Fruit fly (Drosophila melanogaster): ENCODE measurements around the gene CG33270.

Gene CG33270

DNA sequence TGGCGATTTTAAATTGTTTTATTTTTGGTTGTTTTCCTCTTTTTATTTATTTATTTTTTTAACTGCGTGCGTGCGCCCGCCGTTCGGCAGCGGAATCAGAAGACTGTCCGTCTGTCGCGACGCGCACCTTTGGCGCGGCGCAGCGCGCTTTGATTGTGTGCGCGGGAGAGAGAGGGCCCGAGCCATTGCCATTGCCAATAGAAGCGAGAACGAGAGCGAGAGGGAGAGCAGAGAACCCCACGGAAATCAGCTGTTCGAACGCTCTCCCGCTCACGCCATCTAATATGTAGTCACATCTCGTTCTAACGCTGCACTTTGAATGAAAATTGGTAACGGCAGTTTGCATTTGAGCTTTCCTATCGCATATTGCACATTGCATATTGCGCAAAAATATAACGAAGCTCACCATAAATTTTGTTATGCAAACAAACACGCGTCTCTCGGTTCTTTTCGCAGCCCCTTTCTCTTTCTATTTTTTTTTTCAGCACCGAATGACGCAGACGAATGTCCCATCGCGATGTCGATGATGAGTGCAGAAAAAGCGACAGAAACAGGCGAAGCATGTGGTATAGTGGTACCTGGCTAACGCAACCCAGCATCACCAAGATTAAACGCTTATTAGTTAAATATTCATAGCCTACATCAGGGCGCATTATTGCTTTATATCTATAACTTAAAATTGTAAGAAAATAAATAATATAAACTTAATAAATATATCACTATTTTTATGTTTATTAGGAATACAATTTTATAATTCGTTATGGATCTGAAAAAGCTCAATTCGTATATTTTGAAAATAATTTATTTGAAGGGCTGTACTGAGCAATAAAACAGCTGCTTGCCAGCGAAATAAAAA, 43.8 kb downstream of the CG33270 start (continued):
- TF ChIP-seq CG10543 (GFP tag; optimal IDR thresholded peaks at IDR 0.05): peak; percentile 55
- peak; percentile 9 for TF ChIP-seq CG30403 (GFP tag; optimal IDR thresholded peaks at IDR 0.05)
- TF ChIP-seq CG13296 (GFP tag; optimal IDR thresholded peaks at IDR 0.05): no peak
- TF ChIP-seq CG6175 (GFP tag; IDR thresholded peaks at IDR 0.05): no peak
- no peak for TF ChIP-seq Dfd (GFP tag; optimal IDR thresholded peaks at IDR 0.05)
- peak; percentile 1 for TF ChIP-seq CG9437 (GFP tag; optimal IDR thresholded peaks at IDR 0.05)
- TF ChIP-seq NfI (GFP tag; optimal IDR thresholded peaks at IDR 0.05): peak; percentile 13
- TF ChIP-seq CG13424 (tag; optimal IDR thresholded peaks at IDR 0.05): peak; percentile 27
- no peak for TF ChIP-seq CG4854 (GFP tag; optimal IDR thresholded peaks at IDR 0.05)
- TF ChIP-seq Ets65A (GFP tag): no peak
- TF ChIP-seq gem (tag; optimal IDR thresholded peaks at IDR 0.05): peak; percentile 61
- peak; percentile 24 for TF ChIP-seq CG12391 (tag; optimal IDR thresholded peaks at IDR 0.05)
- no peak for TF ChIP-seq seq (GFP tag; IDR thresholded peaks at IDR 0.05)
- TF ChIP-seq Opbp (GFP tag; IDR thresholded peaks at IDR 0.05; ENCODE audit: partially characterized antibody): 0 out of 3 replicates have a peak, but pooled peaks have one; percentile 23
- TF ChIP-seq CG7357 (GFP tag; IDR thresholded peaks at IDR 0.05): 0 out of 3 replicates have a peak, but pooled peaks have one; percentile 39
- peak; percentile 25; the same call in 1 of the 2 replicates for TF ChIP-seq rib (GFP tag; IDR thresholded peaks at IDR 0.05)
- TF ChIP-seq crp (GFP tag; optimal IDR thresholded peaks at IDR 0.05): peak in 1 of 2 experiments; percentile 80
- peak; percentile 3 for TF ChIP-seq ind (GFP tag; optimal IDR thresholded peaks at IDR 0.05)
- no peak for TF ChIP-seq CG6254 (GFP tag; optimal IDR thresholded peaks at IDR 0.05)
- TF ChIP-seq CG12942 (GFP tag; optimal IDR thresholded peaks at IDR 0.05): no peak
- TF ChIP-seq crol (GFP tag; IDR thresholded peaks at IDR 0.05): 0 out of 2 replicates have a peak, but pooled peaks have one; percentile 11
- no peak for TF ChIP-seq hth (optimal IDR thresholded peaks at IDR 0.05)
- no peak for TF ChIP-seq fd102C (GFP tag; optimal IDR thresholded peaks at IDR 0.05)
- no peak for TF ChIP-seq CG18599 (GFP tag; optimal IDR thresholded peaks at IDR 0.05)
- peak; percentile 96 for TF ChIP-seq chinmo (GFP tag; IDR thresholded peaks at IDR 0.05; ENCODE audit: partially characterized antibody)
- no peak; the same call in 1 of the 2 replicates for TF ChIP-seq E2f2 (GFP tag; IDR thresholded peaks at IDR 0.05)
- TF ChIP-seq CG13624 (GFP tag; optimal IDR thresholded peaks at IDR 0.05): no peak
- peak; percentile 7; the same call in 1 of the 2 replicates for TF ChIP-seq Drgx (GFP tag; IDR thresholded peaks at IDR 0.05)
- TF ChIP-seq ftz-f1 (GFP tag; optimal IDR thresholded peaks at IDR 0.05): peak; percentile 53
- no peak for TF ChIP-seq CG4730 (GFP tag; IDR thresholded peaks at IDR 0.05)
- TF ChIP-seq Dll (GFP tag; IDR thresholded peaks at IDR 0.05; ENCODE audit: partially characterized antibody): peak; percentile 47; the same call in 2 of the 4 replicates
- peak; percentile 21 for TF ChIP-seq CG7556 (GFP tag; optimal IDR thresholded peaks at IDR 0.05)
- TF ChIP-seq row (GFP tag; IDR thresholded peaks at IDR 0.05): peak; percentile 51; the same call in 2 of the 3 replicates
- 0 out of 2 replicates have a peak, but pooled peaks have one; percentile 23 for TF ChIP-seq Oaz (GFP tag; IDR thresholded peaks at IDR 0.05)
- peak; percentile 46; the same call in 2 of the 3 replicates for TF ChIP-seq dysf (GFP tag; IDR thresholded peaks at IDR 0.05)
- TF ChIP-seq hkb (optimal IDR thresholded peaks at IDR 0.05): no peak
- peak; percentile 10; the same call in 1 of the 2 replicates for TF ChIP-seq hkb (GFP tag; IDR thresholded peaks at IDR 0.05)
- no peak for TF ChIP-seq B-H2 (GFP tag; optimal IDR thresholded peaks at IDR 0.05)
- peak; percentile 64; the same call in 1 of the 2 replicates for TF ChIP-seq chm (GFP tag; IDR thresholded peaks at IDR 0.05)
- TF ChIP-seq Trl (optimal IDR thresholded peaks at IDR 0.05): peak; percentile 75 to 87
- no peak for TF ChIP-seq Trl (GFP tag; optimal IDR thresholded peaks at IDR 0.05)
- peak; percentile 17 for TF ChIP-seq CG11504 (tag; optimal IDR thresholded peaks at IDR 0.05)
- TF ChIP-seq CoRest (tag; optimal IDR thresholded peaks at IDR 0.05): peak; percentile 54
- TF ChIP-seq CG14014 (GFP tag; IDR thresholded peaks at IDR 0.05): peak; percentile 14; the same call in 1 of the 2 replicates
- no peak for TF ChIP-seq Atf6 (GFP tag; IDR thresholded peaks at IDR 0.05)
- no peak for TF ChIP-seq lola (GFP tag; optimal IDR thresholded peaks at IDR 0.05)
- TF ChIP-seq Sry-β (GFP tag; optimal IDR thresholded peaks at IDR 0.05): no peak
- TF ChIP-seq CG14441 (GFP tag; IDR thresholded peaks at IDR 0.05): 0 out of 2 replicates have a peak, but pooled peaks have one; percentile 16

Data from whole organism, embryonic.